Worm (Caenorhabditis elegans) whole organism, L4/young adult: Measurements from ENCODE around the gene tbc-10.

ENCODE experiments used
- W03F9.2 ChIP-seq: fragments of 150-350 bp; optimal IDR thresholded peaks from 2 replicates; lab custom pipeline; 2014; ENCODE audit warnings: missing biosample characterization, missing genetic modification characterization
- him-1 ChIP-seq: sonication (generic microtip); optimal IDR thresholded peaks from 2 replicates; lab custom pipeline; 2016; ENCODE audit warnings: missing genotype, missing genetic modification reagents, missing genetic modification characterization, missing compliant biosample characterization

DNA sequence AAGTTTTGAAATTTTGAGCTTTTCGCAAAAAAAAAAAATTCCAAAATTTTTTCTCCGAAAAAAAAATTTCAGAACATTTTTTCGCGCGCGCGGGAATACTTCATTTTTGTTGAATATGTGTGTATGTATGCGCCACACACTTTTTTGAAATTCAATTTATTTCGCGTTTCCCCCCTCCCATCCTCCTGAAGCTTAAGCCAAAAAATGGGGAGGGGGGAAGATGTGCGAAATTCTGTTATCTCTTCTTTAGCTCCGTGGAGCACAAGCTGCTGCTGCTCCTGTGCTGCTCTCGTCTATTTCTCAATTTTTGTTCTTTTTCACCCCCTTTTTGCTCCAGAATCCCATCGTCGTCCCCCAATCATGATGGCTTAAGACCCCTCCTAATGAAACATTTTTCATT is 6.5 kb downstream of the tbc-10 start:
- TF ChIP-seq W03F9.2 (tag; lab: Kevin White, UChicago): no peak
- TF ChIP-seq him-1 (tag; lab: Kevin White, UChicago): no peak
